Worm (Caenorhabditis elegans): ENCODE data around the gene spsb-2.

Gene spsb-2

ce11 chrII:15265951-15266350 lies 35.8 kb downstream of the spsb-2 start:
- TF ChIP-seq sea-1 (GFP tag; conservative IDR thresholded peaks at IDR 0.05) (no peak), tbx-37 (GFP tag; conservative IDR thresholded peaks at IDR 0.05) (no peak), B0310.2 (tag; optimal IDR thresholded peaks at IDR 0.05) (no peak), ama-1 (optimal IDR thresholded peaks at IDR 0.05) (no peak), scrt-1 (GFP tag; IDR thresholded peaks at IDR 0.05) (no peak), F13C5.2 (tag; optimal IDR thresholded peaks at IDR 0.05) (no peak), tbx-11 (GFP tag; IDR thresholded peaks at IDR 0.05) (no peak), ceh-13 (GFP tag; optimal IDR thresholded peaks at IDR 0.05) (no peak), ceh-36 (tag; optimal IDR thresholded peaks at IDR 0.05) (no peak)

ce11 chrII:15266487-15266886 lies 36.3 kb downstream of the spsb-2 start:
- TF ChIP-seq tra-4 (tag; optimal IDR thresholded peaks at IDR 0.05) (no peak), F13C5.2 (tag; optimal IDR thresholded peaks at IDR 0.05) (no peak), B0310.2 (tag; optimal IDR thresholded peaks at IDR 0.05) (no peak), hnd-1 (tag; optimal IDR thresholded peaks at IDR 0.05) (no peak), hmg-4 (GFP tag; optimal IDR thresholded peaks at IDR 0.05) (no peak), ceh-36 (tag; optimal IDR thresholded peaks at IDR 0.05) (no peak), sea-1 (GFP tag; conservative IDR thresholded peaks at IDR 0.05) (no peak), tbx-11 (GFP tag; IDR thresholded peaks at IDR 0.05) (no peak), ama-1 (optimal IDR thresholded peaks at IDR 0.05) (no peak), tbx-37 (GFP tag; conservative IDR thresholded peaks at IDR 0.05) (no peak), ets-7 (tag; optimal IDR thresholded peaks at IDR 0.05) (no peak), pes-1 (GFP tag; IDR thresholded peaks at IDR 0.05) (no peak), flt-1 (GFP tag; IDR thresholded peaks at IDR 0.05) (no peak), scrt-1 (GFP tag; IDR thresholded peaks at IDR 0.05) (no peak), ceh-13 (GFP tag; optimal IDR thresholded peaks at IDR 0.05) (no peak), aly-1 (tag; optimal IDR thresholded peaks at IDR 0.05) (no peak)

ce11 chrII:15268195-15268594 lies 38.1 kb downstream of the spsb-2 start, which contains the start of gene rga-9:
Gene rga-9 (plus strand): TSS chrII:15268210.
- TF ChIP-seq hmg-4 (GFP tag; optimal IDR thresholded peaks at IDR 0.05) (no peak), flt-1 (GFP tag; IDR thresholded peaks at IDR 0.05) (no peak), ets-7 (tag; optimal IDR thresholded peaks at IDR 0.05) (no peak), tbx-37 (GFP tag; conservative IDR thresholded peaks at IDR 0.05) (no peak), hmbx-1 (tag; optimal IDR thresholded peaks at IDR 0.05) (no peak), hnd-1 (tag; optimal IDR thresholded peaks at IDR 0.05) (no peak), sea-1 (GFP tag; conservative IDR thresholded peaks at IDR 0.05) (no peak), aly-1 (tag; optimal IDR thresholded peaks at IDR 0.05) (no peak), ceh-13 (GFP tag; optimal IDR thresholded peaks at IDR 0.05) (no peak), tra-4 (tag; optimal IDR thresholded peaks at IDR 0.05) (no peak), F13C5.2 (tag; optimal IDR thresholded peaks at IDR 0.05) (no peak), B0310.2 (tag; optimal IDR thresholded peaks at IDR 0.05) (no peak), scrt-1 (GFP tag; IDR thresholded peaks at IDR 0.05) (no peak), tbx-11 (GFP tag; IDR thresholded peaks at IDR 0.05) (no peak), ceh-36 (tag; optimal IDR thresholded peaks at IDR 0.05) (no peak), ama-1 (optimal IDR thresholded peaks at IDR 0.05) (no peak), pes-1 (GFP tag; IDR thresholded peaks at IDR 0.05) (no peak)

ce11 chrII:15272962-15273361 lies 42.8 kb downstream of the spsb-2 start:
- TF ChIP-seq scrt-1 (GFP tag; IDR thresholded peaks at IDR 0.05): no peak
- no peak for TF ChIP-seq sea-1 (GFP tag; conservative IDR thresholded peaks at IDR 0.05)
- no peak for TF ChIP-seq ceh-13 (GFP tag; optimal IDR thresholded peaks at IDR 0.05)
